Fruit fly (Drosophila melanogaster) whole organism, adult: ENCODE measurements around the gene CG5934.

Experiments used
- CG12768 ChIP-seq: fragments of 200-800 bp; sonication (Bioruptor generic); optimal IDR thresholded peaks from 2 replicates; lab custom pipeline; 2017; ENCODE audit warnings: missing biosample characterization, missing genetic modification characterization, mild to moderate bottlenecking, moderate library complexity, missing genetic modification reagents
- CG1620 ChIP-seq: fragments of 200-800 bp; sonication (Bioruptor generic); optimal IDR thresholded peaks from 2 replicates; lab custom pipeline; 2016; ENCODE audit warnings: missing biosample characterization, missing genetic modification characterization
- CG33017 ChIP-seq: fragments of 200-800 bp; sonication (Bioruptor generic); optimal IDR thresholded peaks from 2 replicates; lab custom pipeline; 2018; ENCODE audit warnings: missing biosample characterization, mild to moderate bottlenecking, missing genetic modification characterization, moderate library complexity
- Hr96 ChIP-seq: fragments of 200-800 bp; sonication (Bioruptor generic); optimal IDR thresholded peaks from 2 replicates; lab custom pipeline; 2016; ENCODE audit warnings: missing biosample characterization, missing genetic modification characterization
- cic ChIP-seq: fragments of 200-800 bp; sonication (Bioruptor generic); optimal IDR thresholded peaks from 2 replicates; lab custom pipeline; 2017; ENCODE audit warnings: missing biosample characterization, mild to moderate bottlenecking, missing genetic modification characterization, moderate library complexity
- ovo ChIP-seq: fragments of 200-800 bp; sonication (Bioruptor generic); optimal IDR thresholded peaks from 2 replicates; lab custom pipeline; 2016; ENCODE audit warnings: missing biosample characterization, missing genetic modification characterization
- pad ChIP-seq: fragments of 200-800 bp; sonication (Bioruptor generic); optimal IDR thresholded peaks from 3 replicates; lab custom pipeline; 2017; ENCODE audit warnings: missing biosample characterization, missing genetic modification characterization, mild to moderate bottlenecking, moderate library complexity, missing genetic modification reagents
- tj ChIP-seq: fragments of 200-800 bp; sonication (Bioruptor generic); optimal IDR thresholded peaks from 3 replicates; lab custom pipeline; 2017; ENCODE audit warnings: missing biosample characterization, mild to moderate bottlenecking, missing genetic modification characterization, moderate library complexity
- toe ChIP-seq: fragments of 200-800 bp; sonication (Bioruptor generic); optimal IDR thresholded peaks from 2 replicates; lab custom pipeline; 2016; ENCODE audit warnings: missing biosample characterization, missing genetic modification characterization

CG5934 gene

dm6 chr3R:27322225-27322624 is 48.7 kb downstream of the CG5934 start, which contains the start of gene CG3339:
TSS of gene CG3339 (minus strand) at chr3R:27322325.
- TF ChIP-seq tj (GFP tag; lab: Kevin White, UChicago) (no peak), pad (no peak), CG12768 (GFP tag; lab: Kevin White, UChicago) (no peak), ovo (GFP tag; lab: Kevin White, UChicago) (no peak), Hr96 (GFP tag; lab: Kevin White, UChicago) (no peak), toe (no peak), CG33017 (tag; lab: Kevin White, UChicago) (no peak), cic (GFP tag; lab: Kevin White, UChicago) (no peak), CG1620 (no peak)
